Worm (Caenorhabditis elegans) whole organism, L3 larva: ENCODE data around the gene exos-1.
A peak's percentile ranks its signal among the peaks of the same experiment; 100 is the strongest.

Experiments used
- R02D3.7 ChIP-seq: fragments of 150-350 bp; optimal IDR thresholded peaks from 2 replicates; lab custom pipeline; 2014; ENCODE audit warnings: missing biosample characterization, missing genetic modification characterization
- ZK546.5 ChIP-seq: sonication (generic microtip); optimal IDR thresholded peaks from 2 replicates; lab custom pipeline; 2017; ENCODE audit warnings: missing biosample characterization, missing genetic modification characterization
- aly-2 ChIP-seq: fragments of 150-350 bp; optimal IDR thresholded peaks from 2 replicates; lab custom pipeline; 2014; ENCODE audit warnings: missing biosample characterization, missing genetic modification characterization
- ceh-16 ChIP-seq: sonication (generic microtip); optimal IDR thresholded peaks from 2 replicates; lab custom pipeline; 2017; ENCODE audit warnings: missing biosample characterization, missing genetic modification characterization
- ceh-82 ChIP-seq: fragments of 150-350 bp; optimal IDR thresholded peaks from 2 replicates; lab custom pipeline; 2014; ENCODE audit warnings: missing biosample characterization, missing genetic modification characterization
- egl-5 ChIP-seq: fragments of 150-350 bp; optimal IDR thresholded peaks from 2 replicates; lab custom pipeline; 2017; ENCODE audit warnings: missing biosample characterization, missing genetic modification reagents, missing genetic modification characterization, inconsistent platforms
- elt-2 ChIP-seq: sonication (generic microtip); optimal IDR thresholded peaks from 2 replicates; lab custom pipeline; 2016; ENCODE audit warnings: missing genetic modification reagents, mild to moderate bottlenecking, missing genetic modification characterization, missing compliant biosample characterization
- fkh-2 ChIP-seq: fragments of 150-350 bp; optimal IDR thresholded peaks from 2 replicates; lab custom pipeline; 2014; ENCODE audit warnings: missing biosample characterization, missing genetic modification reagents, missing genetic modification characterization
- fos-1 ChIP-seq: fragments of 150-350 bp; optimal IDR thresholded peaks from 2 replicates; lab custom pipeline; 2014; ENCODE audit warnings: missing biosample characterization, missing genetic modification characterization
- hmg-11 ChIP-seq: sonication (generic microtip); optimal IDR thresholded peaks from 2 replicates; lab custom pipeline; 2016; ENCODE audit warnings: missing genetic modification characterization, missing compliant biosample characterization
- jun-1 ChIP-seq: fragments of 150-350 bp; optimal IDR thresholded peaks from 2 replicates; lab custom pipeline; 2014; ENCODE audit warnings: missing biosample characterization, missing genetic modification reagents, missing genetic modification characterization
- lin-15B ChIP-seq: fragments of 150-350 bp; optimal IDR thresholded peaks from 2 replicates; lab custom pipeline; 2014; ENCODE audit warnings: missing biosample characterization, missing genetic modification characterization
- lin-39 ChIP-seq: fragments of 150-350 bp; optimal IDR thresholded peaks from 2 replicates; lab custom pipeline; 2018; ENCODE audit warnings: missing biosample characterization, missing genetic modification reagents, missing genetic modification characterization
- mdl-1 ChIP-seq: fragments of 150-350 bp; optimal IDR thresholded peaks from 2 replicates; lab custom pipeline; 2014; ENCODE audit warnings: missing biosample characterization, missing genetic modification characterization
- nfya-1 ChIP-seq: sonication (generic microtip); optimal IDR thresholded peaks from 2 replicates; lab custom pipeline; 2017; ENCODE audit warnings: missing genetic modification characterization, mild to moderate bottlenecking, missing compliant biosample characterization, antibody characterized with exemption, moderate library complexity; ENCODE audit not compliant: insufficient read depth
- nhr-23 ChIP-seq: fragments of 150-350 bp; optimal IDR thresholded peaks from 2 replicates; lab custom pipeline; 2014; ENCODE audit warnings: missing biosample characterization, missing genetic modification reagents, missing genetic modification characterization
- nhr-237 ChIP-seq: fragments of 150-350 bp; optimal IDR thresholded peaks from 2 replicates; lab custom pipeline; 2014; ENCODE audit warnings: missing biosample characterization, missing genetic modification characterization
- nhr-25 ChIP-seq: sonication (generic microtip); optimal IDR thresholded peaks from 2 replicates; lab custom pipeline; 2017; ENCODE audit warnings: missing biosample characterization, missing genetic modification characterization
- nhr-43 ChIP-seq: sonication (generic microtip); optimal IDR thresholded peaks from 2 replicates; lab custom pipeline; 2016; ENCODE audit warnings: mild to moderate bottlenecking, missing genetic modification characterization, missing compliant biosample characterization; ENCODE audit not compliant: poor library complexity, severe bottlenecking
- nhr-76 ChIP-seq: fragments of 150-350 bp; sonication (generic microtip); optimal IDR thresholded peaks from 5 replicates; lab custom pipeline; 2014; ENCODE audit warnings: missing biosample characterization, missing genetic modification characterization
- pha-4 ChIP-seq: fragments of 150-350 bp; optimal IDR thresholded peaks from 2 replicates; lab custom pipeline; 2014; ENCODE audit warnings: missing biosample characterization, missing genetic modification reagents, missing genetic modification characterization
- pqm-1 ChIP-seq: fragments of 150-350 bp; optimal IDR thresholded peaks from 2 replicates; lab custom pipeline; 2017; ENCODE audit warnings: missing biosample characterization, missing genetic modification characterization, inconsistent platforms
- skn-1 ChIP-seq: fragments of 150-350 bp; optimal IDR thresholded peaks from 2 replicates; lab custom pipeline; 2014; ENCODE audit warnings: missing biosample characterization, missing genetic modification characterization
- snpc-4 ChIP-seq: fragments of 150-350 bp; optimal IDR thresholded peaks from 2 replicates; lab custom pipeline; 2014; ENCODE audit warnings: missing biosample characterization, missing genetic modification characterization
- unc-39 ChIP-seq: sonication (generic microtip); optimal IDR thresholded peaks from 4 replicates; lab custom pipeline; 2017; ENCODE audit warnings: missing biosample characterization, missing genetic modification characterization
- unc-62 ChIP-seq: fragments of 150-350 bp; sonication (generic microtip); optimal IDR thresholded peaks from 4 replicates; lab custom pipeline; 2014; ENCODE audit warnings: missing biosample characterization, missing genetic modification reagents, missing genetic modification characterization
- ztf-11 ChIP-seq: fragments of 150-350 bp; optimal IDR thresholded peaks from 2 replicates; lab custom pipeline; 2014; ENCODE audit warnings: missing biosample characterization, missing genetic modification characterization
- ztf-4 ChIP-seq: fragments of 150-350 bp; optimal IDR thresholded peaks from 2 replicates; lab custom pipeline; 2014; ENCODE audit warnings: missing biosample characterization, missing genetic modification characterization

exos-1 gene

DNA sequence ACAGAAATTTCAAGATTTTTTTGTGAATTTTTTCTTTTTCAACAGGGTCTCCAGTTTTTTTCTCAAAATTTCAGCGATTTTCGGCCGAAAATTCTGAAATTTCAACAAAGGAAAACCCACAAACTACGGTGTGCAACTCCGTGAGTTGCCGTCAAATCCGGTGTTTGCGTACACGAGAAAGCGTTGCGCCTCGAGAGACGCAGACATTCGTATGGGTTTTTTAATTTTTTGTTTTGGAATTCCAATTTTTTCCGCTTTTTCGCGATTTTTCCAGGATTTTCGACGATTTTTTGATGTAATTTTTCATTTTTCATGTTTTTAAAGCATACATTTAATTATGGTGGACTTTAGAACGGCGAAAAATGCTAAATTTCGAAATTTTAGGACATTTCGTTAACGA lies 27.3 kb downstream of the exos-1 start (continued):
- TF ChIP-seq ceh-16, result no peak

DNA sequence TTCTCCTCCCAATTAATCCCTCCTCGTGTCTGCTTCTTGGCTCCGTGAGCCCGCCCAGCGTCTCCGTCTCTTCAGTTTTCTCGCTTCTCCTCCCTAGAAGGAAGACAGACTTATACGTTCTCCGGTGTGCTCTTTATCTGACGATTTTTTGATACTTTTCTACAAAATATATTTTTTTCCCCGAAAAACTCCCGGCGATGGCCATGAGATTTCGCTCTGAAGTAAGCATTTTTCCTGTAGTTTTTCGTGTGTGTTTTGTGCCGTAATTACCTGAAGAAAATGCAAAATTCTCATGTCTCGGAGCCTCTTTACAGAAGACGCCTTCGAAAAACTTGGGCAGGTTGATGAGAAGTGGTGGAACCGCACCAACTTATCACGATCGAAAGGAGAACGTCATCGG lies 27.8 kb downstream of the exos-1 start, which contains the start of gene spat-2:
spat-2 (plus strand) TSS at position 301 of the 400 bp plus-strand sequence.
- TF ChIP-seq ztf-11 (tag; lab: Kevin White, UChicago), result no peak
- no peak for TF ChIP-seq nhr-43 (tag; lab: Kevin White, UChicago)
- no peak for TF ChIP-seq lin-15B (tag; lab: Kevin White, UChicago)
- TF ChIP-seq nhr-237, result no peak
- TF ChIP-seq nhr-25 (tag; lab: Kevin White, UChicago), result no peak
- TF ChIP-seq hmg-11 (tag; lab: Kevin White, UChicago), result no peak
- TF ChIP-seq snpc-4 (tag; lab: Kevin White, UChicago), result no peak
- TF ChIP-seq unc-39, result no peak
- no peak for TF ChIP-seq R02D3.7 (tag; lab: Kevin White, UChicago)
- no peak for TF ChIP-seq fkh-2 (tag; lab: Kevin White, UChicago)

- TF ChIP-seq lin-15B (tag; lab: Kevin White, UChicago) (peak; percentile 86), nfya-1 (tag; lab: Kevin White, UChicago) (peak; percentile 72), ZK546.5 (tag; lab: Kevin White, UChicago) (no peak), lin-39 (tag; lab: Kevin White, UChicago) (peak; percentile 88), skn-1 (tag; lab: Kevin White, UChicago) (peak; percentile 88), hmg-11 (tag; lab: Kevin White, UChicago) (peak; percentile 19), unc-62 (GFP tag; lab: Kevin White, UChicago) (no peak)
Measured at ce11 chrIII:11039250-11039649, 30.4 kb downstream of the exos-1 start.

- TF ChIP-seq lin-15B (tag; lab: Kevin White, UChicago), result no peak
- TF ChIP-seq elt-2 (tag; lab: Kevin White, UChicago), result peak; percentile 17
- TF ChIP-seq pha-4, result peak; percentile 43
Measured at ce11 chrIII:11040606-11041005, 31.8 kb downstream of the exos-1 start.

DNA sequence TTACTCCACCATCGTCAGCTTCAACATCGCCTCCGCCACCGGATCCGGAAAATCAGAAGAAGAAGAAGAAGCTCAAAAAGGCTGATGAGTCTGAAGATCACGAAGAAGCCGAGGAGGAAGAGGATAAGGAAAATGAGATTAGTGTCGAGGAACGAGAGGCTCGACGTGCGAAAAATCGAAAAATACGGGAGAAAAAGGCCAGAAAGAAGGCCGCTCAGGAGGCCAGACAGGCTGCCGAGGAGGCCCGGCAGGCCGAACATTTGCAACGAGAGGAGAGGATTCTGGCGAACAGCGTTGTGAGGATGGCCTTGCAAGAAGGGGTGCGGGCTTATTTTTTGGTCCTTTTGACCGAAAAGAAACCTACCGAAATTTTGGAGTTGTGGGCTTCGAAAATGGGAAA lies 36.4 kb downstream of the exos-1 start:
- TF ChIP-seq pqm-1 (tag; lab: Kevin White, UChicago), result no peak
- TF ChIP-seq nhr-76 (tag; lab: Kevin White, UChicago), result no peak
- no peak for TF ChIP-seq fos-1 (tag; lab: Kevin White, UChicago)
- TF ChIP-seq skn-1 (tag; lab: Kevin White, UChicago), result no peak
- TF ChIP-seq mdl-1 (tag; lab: Kevin White, UChicago), result no peak
- TF ChIP-seq ztf-4, result no peak
- TF ChIP-seq, all 47 proteins: peak for 0

ce11 chrIII:11046549-11046948 lies 37.7 kb downstream of the exos-1 start:
- TF ChIP-seq ceh-16 (no peak), pqm-1 (tag; lab: Kevin White, UChicago) (peak; percentile 44), nhr-43 (tag; lab: Kevin White, UChicago) (no peak), ztf-4 (no peak), elt-2 (tag; lab: Kevin White, UChicago) (peak; percentile 70)

- TF ChIP-seq egl-5 (tag; lab: Kevin White, UChicago) (peak; percentile 9), nfya-1 (tag; lab: Kevin White, UChicago) (peak; percentile 29), jun-1 (peak; percentile 80), ztf-4 (no peak), pqm-1 (tag; lab: Kevin White, UChicago) (peak; percentile 45), pha-4 (peak; percentile 82), ceh-82 (tag; lab: Kevin White, UChicago) (no peak), aly-2 (no peak), elt-2 (tag; lab: Kevin White, UChicago) (peak; percentile 48), snpc-4 (tag; lab: Kevin White, UChicago) (peak; percentile 10), hmg-11 (tag; lab: Kevin White, UChicago) (peak; percentile 55), nhr-23 (peak; percentile 16), nhr-76 (tag; lab: Kevin White, UChicago) (no peak)
Measured at ce11 chrIII:11050658-11051118, 41.8 kb downstream of the exos-1 start.
